Fruit fly (Drosophila melanogaster): ENCODE data around the gene CG7840.

DNA sequence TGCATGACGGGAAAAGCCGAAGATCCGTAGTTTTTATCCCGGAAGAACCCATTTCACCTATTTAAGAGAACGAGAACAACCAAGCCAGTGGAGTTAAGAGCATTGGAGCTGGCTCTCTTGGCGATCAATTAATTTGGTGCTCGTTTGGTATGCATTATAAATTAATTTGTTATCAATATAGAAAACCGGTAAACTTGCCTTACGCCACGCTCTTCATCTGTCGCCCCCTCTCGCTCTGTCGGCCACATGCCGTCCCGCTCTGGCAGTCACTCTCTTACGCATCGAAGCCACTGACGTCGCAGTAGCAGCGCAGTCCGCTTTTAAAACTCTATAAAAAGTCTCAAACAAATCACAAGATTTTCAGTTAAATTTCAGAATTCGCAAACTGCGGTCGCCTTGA is 40.9 kb downstream of the CG7840 start, which contains the start of gene CG7778:
- no peak for TF ChIP-seq org-1 (GFP tag; optimal IDR thresholded peaks at IDR 0.05)
- TF ChIP-seq grn (GFP tag; optimal IDR thresholded peaks at IDR 0.05), result no peak
- TF ChIP-seq tgo (GFP tag; IDR thresholded peaks at IDR 0.05), result no peak
- no peak for TF ChIP-seq usp (GFP tag; optimal IDR thresholded peaks at IDR 0.05)
- no peak for TF ChIP-seq Hmx (GFP tag; optimal IDR thresholded peaks at IDR 0.05)
- no peak for TF ChIP-seq Bdp1 (GFP tag; optimal IDR thresholded peaks at IDR 0.05)
- no peak for TF ChIP-seq CG14441 (GFP tag; IDR thresholded peaks at IDR 0.05)
- TF ChIP-seq Poxn (GFP tag; IDR thresholded peaks at IDR 0.05), result no peak

Measured in whole organism, embryonic.